Fruit fly (Drosophila melanogaster) whole organism, embryonic: Measurements from ENCODE around the gene scpr-C.

ENCODE experiments used
- Atf-2 ChIP-seq: fragments of 200-800 bp; sonication (Bioruptor generic); optimal IDR thresholded peaks from 2 replicates; lab custom pipeline; 2016; ENCODE audit warnings: missing biosample characterization, missing genetic modification characterization
- Blimp-1 ChIP-seq: fragments of 200-800 bp; sonication (Bioruptor generic); optimal IDR thresholded peaks from 3 replicates; lab custom pipeline; 2018; ENCODE audit warnings: missing biosample characterization, missing genetic modification characterization, mild to moderate bottlenecking, moderate library complexity, missing genetic modification reagents
- CG10565 ChIP-seq: fragments of 200-800 bp; sonication (Bioruptor generic); optimal IDR thresholded peaks from 3 replicates; lab custom pipeline; 2016; ENCODE audit warnings: missing biosample characterization, mild to moderate bottlenecking, missing genetic modification characterization
- CG11247 ChIP-seq: fragments of 200-800 bp; sonication (Bioruptor generic); IDR thresholded peaks from 2 replicates; pipeline ENCODE4 v1.3.6; 2022; ENCODE audit warnings: missing biosample characterization, missing genetic modification characterization
- CG11456 ChIP-seq: fragments of 200-800 bp; sonication (Bioruptor generic); IDR thresholded peaks from 3 replicates; pipeline ENCODE4 v1.3.6; 2022; ENCODE audit warnings: missing biosample characterization, missing genetic modification characterization
- CG15601 ChIP-seq: fragments of 200-800 bp; sonication (Bioruptor generic); optimal IDR thresholded peaks from 3 replicates; lab custom pipeline; 2019; ENCODE audit warnings: missing biosample characterization, mild to moderate bottlenecking, missing genetic modification characterization, moderate library complexity
- CG16863 ChIP-seq: fragments of 200-800 bp; sonication (Bioruptor generic); optimal IDR thresholded peaks from 3 replicates; lab custom pipeline; 2016; ENCODE audit warnings: missing biosample characterization, missing genetic modification characterization
- CG17385 ChIP-seq: fragments of 200-800 bp; sonication (Bioruptor generic); optimal IDR thresholded peaks from 3 replicates; lab custom pipeline; 2018; ENCODE audit warnings: missing biosample characterization, mild to moderate bottlenecking, missing genetic modification characterization
- CG2202 ChIP-seq: fragments of 200-800 bp; sonication (Bioruptor generic); optimal IDR thresholded peaks from 2 replicates; lab custom pipeline; 2018; ENCODE audit warnings: missing biosample characterization, mild to moderate bottlenecking, missing genetic modification characterization
- CG2678 ChIP-seq: fragments of 200-800 bp; sonication (Bioruptor generic); optimal IDR thresholded peaks from 3 replicates; lab custom pipeline; 2019; ENCODE audit warnings: missing biosample characterization, mild to moderate bottlenecking, missing genetic modification characterization, moderate library complexity
- CG32772 ChIP-seq: fragments of 200-800 bp; sonication (Bioruptor generic); IDR thresholded peaks from 2 replicates; pipeline ENCODE4 v1.3.6; 2022; ENCODE audit warnings: missing biosample characterization, missing genetic modification characterization
- CG34224 ChIP-seq: fragments of 200-800 bp; sonication (Bioruptor generic); IDR thresholded peaks from 3 replicates; pipeline ENCODE4 v1.3.6; 2022; ENCODE audit warnings: missing biosample characterization, missing genetic modification characterization; ENCODE audit not compliant: partially characterized antibody
- CG34422 ChIP-seq: fragments of 200-800 bp; sonication (Bioruptor generic); IDR thresholded peaks from 3 replicates; pipeline ENCODE4 v1.3.6; 2022; ENCODE audit warnings: missing biosample characterization, missing genetic modification characterization
- CG4282 ChIP-seq: fragments of 200-800 bp; sonication (Bioruptor generic); optimal IDR thresholded peaks from 2 replicates; lab custom pipeline; 2016; ENCODE audit warnings: missing biosample characterization, missing genetic modification characterization
- CG4360 ChIP-seq: fragments of 200-800 bp; sonication (Bioruptor generic); IDR thresholded peaks from 2 replicates; pipeline ENCODE4 v1.3.6; 2022; ENCODE audit warnings: missing biosample characterization, missing genetic modification characterization
- CG6689 ChIP-seq: fragments of 200-800 bp; sonication (Bioruptor generic); IDR thresholded peaks from 2 replicates; pipeline ENCODE4 v1.3.6; 2022; ENCODE audit warnings: missing biosample characterization, missing genetic modification characterization
- CG6854 ChIP-seq: fragments of 200-800 bp; sonication (Bioruptor generic); optimal IDR thresholded peaks from 3 replicates; lab custom pipeline; 2017; ENCODE audit warnings: missing biosample characterization, mild to moderate bottlenecking, missing genetic modification characterization
- CG8359 ChIP-seq: fragments of 200-800 bp; sonication (Bioruptor generic); optimal IDR thresholded peaks from 2 replicates; lab custom pipeline; 2017; ENCODE audit warnings: missing biosample characterization, mild to moderate bottlenecking, missing genetic modification characterization, borderline replicate concordance
- Camta ChIP-seq: fragments of 200-800 bp; sonication (Bioruptor generic); optimal IDR thresholded peaks from 2 replicates; lab custom pipeline; 2016; ENCODE audit warnings: missing biosample characterization, missing genetic modification characterization
- CoRest ChIP-seq: fragments of 200-800 bp; sonication (Bioruptor generic); optimal IDR thresholded peaks from 3 replicates; lab custom pipeline; 2018; ENCODE audit warnings: missing biosample characterization, mild to moderate bottlenecking, missing genetic modification characterization, moderate library complexity
- D19A ChIP-seq: fragments of 200-800 bp; optimal IDR thresholded peaks from 3 replicates; lab custom pipeline; 2019; ENCODE audit warnings: missing biosample characterization, mild to moderate bottlenecking, missing genetic modification characterization, moderate library complexity
- Doc3 ChIP-seq: fragments of 200-800 bp; sonication (Bioruptor generic); IDR thresholded peaks from 3 replicates; pipeline ENCODE4 v1.3.6; 2022; ENCODE audit warnings: missing biosample characterization, missing genetic modification characterization; ENCODE audit not compliant: partially characterized antibody
- Dref ChIP-seq: fragments of 200-800 bp; sonication (Bioruptor generic); IDR thresholded peaks from 2 replicates; pipeline ENCODE4 v1.3.6; 2022; ENCODE audit warnings: missing biosample characterization, missing genetic modification characterization
- Ets65A ChIP-seq: fragments of 200-800 bp; sonication (Bioruptor generic); peaks from one replicate; lab custom pipeline; 2016; ENCODE audit warnings: missing biosample characterization, missing genetic modification characterization
- HmgD ChIP-seq: fragments of 200-800 bp; sonication (Bioruptor generic); optimal IDR thresholded peaks from 3 replicates; lab custom pipeline; 2016; ENCODE audit warnings: missing biosample characterization, missing genetic modification characterization
- Neu2 ChIP-seq: fragments of 200-800 bp; sonication (Bioruptor generic); optimal IDR thresholded peaks from 3 replicates; lab custom pipeline; 2016; ENCODE audit warnings: missing biosample characterization, missing genetic modification characterization, borderline replicate concordance
- Nf-YB ChIP-seq: fragments of 200-800 bp; sonication (Bioruptor generic); optimal IDR thresholded peaks from 3 replicates; lab custom pipeline; 2019; ENCODE audit warnings: missing biosample characterization, mild to moderate bottlenecking, missing genetic modification characterization, moderate library complexity
- Nf-YC ChIP-seq: fragments of 200-800 bp; optimal IDR thresholded peaks from 3 replicates; lab custom pipeline; 2019; ENCODE audit warnings: missing biosample characterization, mild to moderate bottlenecking, missing genetic modification characterization, moderate library complexity
- Poxn ChIP-seq: fragments of 200-800 bp; sonication (Bioruptor generic); IDR thresholded peaks from 2 replicates; pipeline ENCODE4 v1.3.6; 2022; ENCODE audit warnings: missing biosample characterization, missing genetic modification characterization
- TFAM ChIP-seq: fragments of 200-800 bp; sonication (Bioruptor generic); optimal IDR thresholded peaks from 2 replicates; lab custom pipeline; 2017; ENCODE audit warnings: missing biosample characterization, missing genetic modification characterization, inconsistent platforms
- Vsx1 ChIP-seq: fragments of 200-800 bp; sonication (Bioruptor generic); optimal IDR thresholded peaks from 2 replicates; lab custom pipeline; 2017; ENCODE audit warnings: missing biosample characterization, mild to moderate bottlenecking, missing genetic modification characterization, missing genetic modification reagents
- ase ChIP-seq: fragments of 200-800 bp; sonication (Bioruptor generic); IDR thresholded peaks from 3 replicates; pipeline ENCODE4 v1.3.6; 2022; ENCODE audit warnings: missing biosample characterization, missing genetic modification characterization
- cas ChIP-seq: fragments of 200-800 bp; sonication (Bioruptor generic); IDR thresholded peaks from 2 replicates; pipeline ENCODE4 v1.3.6; 2022; ENCODE audit warnings: missing biosample characterization, missing genetic modification characterization
- cwo ChIP-seq: fragments of 200-800 bp; sonication (Bioruptor generic); optimal IDR thresholded peaks from 3 replicates; lab custom pipeline; 2017; ENCODE audit warnings: missing biosample characterization, missing genetic modification characterization, mild to moderate bottlenecking, moderate library complexity, missing genetic modification reagents
- danr ChIP-seq: fragments of 200-800 bp; sonication (Bioruptor generic); IDR thresholded peaks from 2 replicates; pipeline ENCODE4 v1.3.6; 2022; ENCODE audit warnings: missing biosample characterization, missing genetic modification characterization
- dimm ChIP-seq: fragments of 200-800 bp; sonication (Bioruptor generic); IDR thresholded peaks from 2 replicates; pipeline ENCODE4 v1.3.6; 2022; ENCODE audit warnings: missing biosample characterization, missing genetic modification characterization
- emc ChIP-seq: fragments of 200-800 bp; sonication (Bioruptor generic); optimal IDR thresholded peaks from 2 replicates; lab custom pipeline; 2016; ENCODE audit warnings: missing biosample characterization, missing genetic modification characterization
- en ChIP-seq: fragments of 200-800 bp; sonication (Bioruptor generic); optimal IDR thresholded peaks from 2 replicates; lab custom pipeline; 2016; ENCODE audit warnings: missing biosample characterization, missing genetic modification characterization
- eyg ChIP-seq: fragments of 200-800 bp; sonication (Bioruptor generic); optimal IDR thresholded peaks from 3 replicates; lab custom pipeline; 2016; ENCODE audit warnings: missing biosample characterization, missing genetic modification characterization
- gcm2 ChIP-seq: fragments of 200-800 bp; sonication (Bioruptor generic); optimal IDR thresholded peaks from 2 replicates; lab custom pipeline; 2016; ENCODE audit warnings: missing biosample characterization, missing genetic modification characterization
- h ChIP-seq: fragments of >200 bp; optimal IDR thresholded peaks from 2 replicates; lab custom pipeline; 2017
- insv ChIP-seq, 2 experiments: fragments of 200-800 bp; sonication (Bioruptor generic); optimal IDR thresholded peaks; 3 replicates each; lab custom pipeline; 2016 to 2018; ENCODE audit warnings: missing biosample characterization in 2 of 2, missing genetic modification characterization in 2 of 2
- pb ChIP-seq: fragments of 200-800 bp; sonication (Bioruptor generic); optimal IDR thresholded peaks from 3 replicates; lab custom pipeline; 2016; ENCODE audit warnings: missing biosample characterization, missing genetic modification characterization
- ranshi ChIP-seq: fragments of 200-800 bp; sonication (Bioruptor generic); IDR thresholded peaks from 2 replicates; pipeline ENCODE4 v1.3.6; 2022; ENCODE audit warnings: missing biosample characterization, missing genetic modification characterization
- sug ChIP-seq: fragments of 200-800 bp; optimal IDR thresholded peaks from 2 replicates; lab custom pipeline; 2019; ENCODE audit warnings: missing biosample characterization, mild to moderate bottlenecking, missing genetic modification characterization, moderate library complexity
- tna ChIP-seq: fragments of 200-800 bp; sonication (Bioruptor generic); IDR thresholded peaks from 2 replicates; pipeline ENCODE4 v1.3.6; 2022; ENCODE audit warnings: missing biosample characterization, missing genetic modification characterization; ENCODE audit not compliant: partially characterized antibody
- tx ChIP-seq: fragments of 200-800 bp; sonication (Bioruptor generic); optimal IDR thresholded peaks from 2 replicates; lab custom pipeline; 2016; ENCODE audit warnings: missing biosample characterization, missing genetic modification characterization
- unc-4 ChIP-seq: fragments of 200-800 bp; sonication (Bioruptor generic); IDR thresholded peaks from 2 replicates; pipeline ENCODE4 v1.3.6; 2022; ENCODE audit warnings: missing biosample characterization, missing genetic modification characterization; ENCODE audit not compliant: partially characterized antibody
- vvl ChIP-seq: fragments of 200-800 bp; sonication (Bioruptor generic); IDR thresholded peaks from 2 replicates; pipeline ENCODE4 v1.3.6; 2022; ENCODE audit warnings: missing biosample characterization, missing genetic modification characterization
- wek ChIP-seq: fragments of 200-800 bp; sonication (Bioruptor generic); optimal IDR thresholded peaks from 3 replicates; lab custom pipeline; 2018; ENCODE audit warnings: missing biosample characterization, mild to moderate bottlenecking, missing genetic modification characterization, moderate library complexity
- yki ChIP-seq: fragments of >200 bp; optimal IDR thresholded peaks from 3 replicates; lab custom pipeline; 2018

scpr-C gene

dm6 chr3R:11216156-11216630 is 9.1 kb upstream of the scpr-C start, which contains the start of the genes RpS25 and CG4820 (continued):
- peak; percentile 54 for TF ChIP-seq dimm (GFP tag; lab: Robert Waterston, UW)
- peak; percentile 73 for TF ChIP-seq cwo (GFP tag; lab: Kevin White, UChicago)
- TF ChIP-seq Nf-YB (GFP tag; lab: Kevin White, UChicago), result peak; percentile 77
- peak; percentile 93 for TF ChIP-seq unc-4 (GFP tag; lab: Robert Waterston, UW)
- peak; percentile 99 for TF ChIP-seq Ets65A (GFP tag; lab: Kevin White, UChicago)
- peak; percentile 80 for TF ChIP-seq tx
- peak; percentile 90 for TF ChIP-seq CG6854
- peak in 1 of 2 experiments; percentile 84 for TF ChIP-seq insv (GFP tag; optimal IDR thresholded peaks at IDR 0.05; lab: Kevin White, UChicago)
- peak; percentile 89 for TF ChIP-seq CG17385
- TF ChIP-seq HmgD (GFP tag; lab: Kevin White, UChicago), result peak; percentile 90
- TF ChIP-seq Neu2, result peak; percentile 85
- peak; percentile 65 for TF ChIP-seq D19A (tag; lab: Kevin White, UChicago)
- peak; percentile 94 for TF ChIP-seq Camta (GFP tag; lab: Kevin White, UChicago)
- TF ChIP-seq CG16863 (GFP tag; lab: Kevin White, UChicago), result peak; percentile 90
- TF ChIP-seq CG4360 (GFP tag; lab: Robert Waterston, UW), result 0 out of 2 replicates have a peak, but pooled peaks have one; percentile 37
- TF ChIP-seq Blimp-1 (GFP tag; lab: Kevin White, UChicago), result peak; percentile 73
- TF ChIP-seq Poxn (GFP tag; lab: Robert Waterston, UW), result no peak; the same call in 1 of the 2 replicates
- TF ChIP-seq CoRest (tag; lab: Kevin White, UChicago), result peak; percentile 85
- peak; percentile 78 for TF ChIP-seq Dref (GFP tag; lab: Robert Waterston, UW)
- TF ChIP-seq emc, result peak; percentile 90
- peak; percentile 86 for TF ChIP-seq Doc3 (GFP tag; lab: Robert Waterston, UW)
- peak; percentile 96 for TF ChIP-seq CG6689 (GFP tag; lab: Robert Waterston, UW)
- peak; percentile 92 for TF ChIP-seq wek (GFP tag; lab: Kevin White, UChicago)
- peak; percentile 91 for TF ChIP-seq CG11456 (GFP tag; lab: Robert Waterston, UW)
- TF ChIP-seq eyg (GFP tag; lab: Kevin White, UChicago), result peak; percentile 94
- peak; percentile 86 for TF ChIP-seq gcm2
- peak; percentile 88 for TF ChIP-seq CG34224
- TF ChIP-seq CG8359 (GFP tag; lab: Kevin White, UChicago), result peak; percentile 84
- peak; percentile 89 for TF ChIP-seq Atf-2 (GFP tag; lab: Kevin White, UChicago)
- peak; percentile 85 for TF ChIP-seq CG2678 (tag; lab: Kevin White, UChicago)
- TF ChIP-seq CG2202 (tag; lab: Kevin White, UChicago), result peak; percentile 85
- peak; percentile 62; the same call in 1 of the 2 replicates for TF ChIP-seq tna (GFP tag; lab: Robert Waterston, UW)
- TF ChIP-seq CG34422, result peak; percentile 90
- TF ChIP-seq h, result no peak
- peak; percentile 90 for TF ChIP-seq Vsx1
- TF ChIP-seq CG15601, result peak; percentile 93
- TF ChIP-seq CG4282 (GFP tag; lab: Kevin White, UChicago), result peak; percentile 62
- peak; percentile 91 for TF ChIP-seq vvl (GFP tag; lab: Robert Waterston, UW)
- peak; percentile 77 for TF ChIP-seq ase (GFP tag; lab: Robert Waterston, UW)
- TF ChIP-seq danr (GFP tag; lab: Robert Waterston, UW), result peak; percentile 58; the same call in 1 of the 2 replicates
- TF ChIP-seq sug (tag; lab: Kevin White, UChicago), result peak; percentile 92
- TF ChIP-seq CG10565 (GFP tag; lab: Kevin White, UChicago), result peak; percentile 59
- peak; percentile 93 for TF ChIP-seq pb
- TF ChIP-seq TFAM (GFP tag; lab: Kevin White, UChicago), result peak; percentile 73
- TF ChIP-seq CG32772 (GFP tag; lab: Robert Waterston, UW), result peak; percentile 79
- peak; percentile 81 for TF ChIP-seq Nf-YC
- peak; percentile 88 for TF ChIP-seq en
- peak; percentile 83 for TF ChIP-seq CG11247 (GFP tag; lab: Robert Waterston, UW)
- TF ChIP-seq yki (lab: Kevin White, UChicago), result no peak
- TF ChIP-seq cas (GFP tag; lab: Robert Waterston, UW), result peak; percentile 69
- peak; percentile 78 for TF ChIP-seq ranshi (GFP tag; lab: Robert Waterston, UW)
